Worm (Caenorhabditis elegans): ENCODE data around the gene Y24D9A.7.

Y24D9A.7 gene

ce11 chrIV:4360497-4360896, 44.5 kb downstream of the Y24D9A.7 start, which contains the start of gene F55F10.1 (continued):
- TF ChIP-seq sptf-2 (GFP tag; optimal IDR thresholded peaks at IDR 0.05) (no peak), atf-7 (tag; optimal IDR thresholded peaks at IDR 0.05) (no peak), ztf-3 (GFP tag; optimal IDR thresholded peaks at IDR 0.05) (no peak), unc-62 (GFP tag; optimal IDR thresholded peaks at IDR 0.05) (no peak), rec-8 (tag; optimal IDR thresholded peaks at IDR 0.05) (no peak), egl-44 (GFP tag; IDR thresholded peaks at IDR 0.05) (no peak), hmg-20 (GFP tag; IDR thresholded peaks at IDR 0.05) (no peak), mxl-1 (tag; optimal IDR thresholded peaks at IDR 0.05) (no peak), aptf-2 (GFP tag; conservative IDR thresholded peaks at IDR 0.05) (no peak), snpc-1.3 (tag; optimal IDR thresholded peaks at IDR 0.05; ENCODE audit: insufficient read depth) (no peak), chd-7 (tag; optimal IDR thresholded peaks at IDR 0.05) (no peak), T26A5.8 (tag; optimal IDR thresholded peaks at IDR 0.05) (no peak), athp-1 (tag; optimal IDR thresholded peaks at IDR 0.05) (no peak), Y79H2A.3 (GFP tag; conservative IDR thresholded peaks at IDR 0.05) (no peak), sdz-38 (tag; optimal IDR thresholded peaks at IDR 0.05) (no peak), attf-6 (GFP tag; IDR thresholded peaks at IDR 0.05) (no peak), dox-1 (GFP tag; IDR thresholded peaks at IDR 0.05) (peak; percentile 51; the same call in 1 of the 2 replicates), bed-2 (GFP tag; IDR thresholded peaks at IDR 0.05) (no peak), F23B12.7 (tag; optimal IDR thresholded peaks at IDR 0.05; ENCODE audit: insufficient read depth) (peak; percentile 35), Y95B8A.8 (GFP tag; IDR thresholded peaks at IDR 0.05) (no peak), mel-28 (tag; optimal IDR thresholded peaks at IDR 0.05; ENCODE audit: borderline replicate concordance) (no peak), ztf-18 (tag; optimal IDR thresholded peaks at IDR 0.05) (peak; percentile 94), pha-4 (tag; optimal IDR thresholded peaks at IDR 0.05) (no peak), B0035.1 (tag; optimal IDR thresholded peaks at IDR 0.05) (no peak), K12H6.12 (tag; optimal IDR thresholded peaks at IDR 0.05) (no peak), ama-1 (optimal IDR thresholded peaks at IDR 0.05) (no peak), ama-1 (GFP tag; optimal IDR thresholded peaks at IDR 0.05) (no peak), mes-4 (tag; optimal IDR thresholded peaks at IDR 0.05) (no peak), C06A6.2 (GFP tag; conservative IDR thresholded peaks at IDR 0.05) (peak; percentile 39; the same call in 1 of the 2 replicates), tbp1 (GFP tag; optimal IDR thresholded peaks at IDR 0.05) (no peak), lin-54 (GFP tag; optimal IDR thresholded peaks at IDR 0.05) (peak; percentile 67), nhr-90 (tag; optimal IDR thresholded peaks at IDR 0.05) (no peak), lin-26 (GFP tag; IDR thresholded peaks at IDR 0.05) (no peak), hlh-12 (tag; optimal IDR thresholded peaks at IDR 0.05) (no peak), cebp-2 (GFP tag; IDR thresholded peaks at IDR 0.05) (no peak), die-1 (tag; optimal IDR thresholded peaks at IDR 0.05) (no peak), lag-1 (GFP tag; IDR thresholded peaks at IDR 0.05) (no peak), nfyb-1 (GFP tag; IDR thresholded peaks at IDR 0.05) (no peak), F49E8.2 (tag; optimal IDR thresholded peaks at IDR 0.05; ENCODE audit: insufficient read depth) (no peak), C17E4.6 (GFP tag; IDR thresholded peaks at IDR 0.05) (no peak), ceh-91 (GFP tag; IDR thresholded peaks at IDR 0.05) (no peak), lsl-1 (GFP tag; optimal IDR thresholded peaks at IDR 0.05) (peak; percentile 46), T07F8.4 (tag; optimal IDR thresholded peaks at IDR 0.05) (no peak), lin-35 (GFP tag; optimal IDR thresholded peaks at IDR 0.05) (peak in 1 of 3 experiments; percentile 65), zim-3 (tag; optimal IDR thresholded peaks at IDR 0.05) (no peak), ceh-40 (GFP tag; IDR thresholded peaks at IDR 0.05) (no peak), ztf-25 (GFP tag; IDR thresholded peaks at IDR 0.05) (no peak), F52B5.7 (tag; optimal IDR thresholded peaks at IDR 0.05) (no peak), repo-1 (tag; optimal IDR thresholded peaks at IDR 0.05) (no peak), K11D2.4 (GFP tag; IDR thresholded peaks at IDR 0.05) (no peak)

All from whole organism, young adult.